Worm (Caenorhabditis elegans): ENCODE data around the gene T09D3.8.

T09D3.8 gene

ce11 chrV:5408921-5409320 lies 44.0 kb downstream of the T09D3.8 start:
- TF ChIP-seq nhr-25 (tag; optimal IDR thresholded peaks at IDR 0.05) (no peak), lin-39 (tag; optimal IDR thresholded peaks at IDR 0.05) (peak; percentile 1), jun-1 (tag; optimal IDR thresholded peaks at IDR 0.05) (no peak), aly-2 (tag; optimal IDR thresholded peaks at IDR 0.05) (no peak), nhr-77 (tag; optimal IDR thresholded peaks at IDR 0.05) (no peak), tbx-2 (tag; optimal IDR thresholded peaks at IDR 0.05) (no peak), nhr-76 (tag; optimal IDR thresholded peaks at IDR 0.05) (no peak), nhr-23 (tag; optimal IDR thresholded peaks at IDR 0.05) (no peak), unc-39 (tag; optimal IDR thresholded peaks at IDR 0.05) (no peak), eor-1 (tag; optimal IDR thresholded peaks at IDR 0.05) (no peak), unc-62 (GFP tag; optimal IDR thresholded peaks at IDR 0.05) (peak; percentile 78), nhr-28 (tag; optimal IDR thresholded peaks at IDR 0.05) (no peak), mdl-1 (tag; optimal IDR thresholded peaks at IDR 0.05) (no peak), egl-27 (tag; optimal IDR thresholded peaks at IDR 0.05) (no peak), elt-2 (tag; optimal IDR thresholded peaks at IDR 0.05) (no peak), lsy-12 (tag; optimal IDR thresholded peaks at IDR 0.05) (no peak), elt-1 (tag; optimal IDR thresholded peaks at IDR 0.05) (no peak)

- TF ChIP-seq nhr-43 (tag; optimal IDR thresholded peaks at IDR 0.05; ENCODE audit: poor library complexity, severe bottlenecking) = peak; percentile 83
- peak; percentile 50 for TF ChIP-seq nhr-25 (tag; optimal IDR thresholded peaks at IDR 0.05)
- TF ChIP-seq mdl-1 (tag; optimal IDR thresholded peaks at IDR 0.05) = peak; percentile 12
- TF ChIP-seq ceh-28 (tag; optimal IDR thresholded peaks at IDR 0.05) = no peak
- peak in 1 of 3 experiments; percentile 23 for TF ChIP-seq elt-3 (tag; optimal IDR thresholded peaks at IDR 0.05)
- TF ChIP-seq nhr-23 (tag; optimal IDR thresholded peaks at IDR 0.05) = peak; percentile 38
- TF ChIP-seq daf-12 (tag; optimal IDR thresholded peaks at IDR 0.05) = no peak
- TF ChIP-seq unc-62 (GFP tag; optimal IDR thresholded peaks at IDR 0.05) = no peak
- TF ChIP-seq ztf-11 (tag; optimal IDR thresholded peaks at IDR 0.05) = no peak
- peak; percentile 52 for TF ChIP-seq lsy-12 (tag; optimal IDR thresholded peaks at IDR 0.05)
Measured at ce11 chrV:5410679-5411078, 45.7 kb downstream of the T09D3.8 start, which contains the start of gene F08F3.4. Gene F08F3.4 (plus strand): TSS chrV:5410955.

- no peak for TF ChIP-seq nhr-77 (tag; optimal IDR thresholded peaks at IDR 0.05)
- TF ChIP-seq ama-1 (optimal IDR thresholded peaks at IDR 0.05) = peak; percentile 49
Measured at ce11 chrV:5412808-5413405, 47.9 kb downstream of the T09D3.8 start, which contains the start of gene F08F3.10. Gene F08F3.10 (plus strand): TSS chrV:5413355.
